Worm (Caenorhabditis elegans): ENCODE results near the gene T18D3.5.

T18D3.5 gene

DNA sequence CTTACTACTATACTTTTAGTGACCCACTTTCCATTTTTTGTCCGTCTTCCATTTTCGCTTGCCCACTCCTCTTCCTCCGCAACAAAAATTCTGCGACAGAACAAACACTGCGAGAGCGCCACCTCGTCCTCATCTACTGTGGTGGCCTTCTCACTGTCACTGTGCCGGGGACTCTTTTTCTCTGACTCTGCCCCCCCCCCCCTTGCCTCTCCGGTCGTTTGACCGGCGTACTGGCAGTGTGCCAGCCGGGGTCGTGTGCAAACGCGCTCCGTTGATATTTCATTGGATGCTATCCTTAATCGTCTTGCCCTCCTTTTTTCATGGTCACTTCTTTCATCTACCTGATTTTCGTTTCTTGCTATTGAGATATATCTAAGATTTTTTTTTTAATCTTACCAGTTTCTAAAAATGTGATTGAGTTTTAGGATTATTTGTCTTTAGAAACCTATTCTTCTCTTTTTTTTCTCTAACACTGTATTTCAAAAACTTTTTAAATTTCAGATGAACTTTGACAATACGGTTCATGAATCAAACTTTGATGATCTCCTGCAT lies 16.9 kb downstream of the T18D3.5 start, which contains the start of gene atf-6 (continued):
- peak; percentile 93 for TF ChIP-seq rbr-2 (tag; optimal IDR thresholded peaks at IDR 0.05)
- TF ChIP-seq ces-1 (GFP tag; optimal IDR thresholded peaks at IDR 0.05): no peak
- TF ChIP-seq R02D3.7 (tag; optimal IDR thresholded peaks at IDR 0.05): no peak
- TF ChIP-seq nhr-48 (tag; optimal IDR thresholded peaks at IDR 0.05): peak; percentile 56
- TF ChIP-seq tag-97 (GFP tag; IDR thresholded peaks at IDR 0.05): no peak
- no peak for TF ChIP-seq lin-15B (tag; optimal IDR thresholded peaks at IDR 0.05)
- no peak for TF ChIP-seq nhr-237 (tag; optimal IDR thresholded peaks at IDR 0.05)
- TF ChIP-seq F10B5.3 (tag; optimal IDR thresholded peaks at IDR 0.05): no peak
- TF ChIP-seq unc-130 (GFP tag; optimal IDR thresholded peaks at IDR 0.05): no peak
- peak in 1 of 2 experiments; percentile 79 for TF ChIP-seq hif-1 (tag; optimal IDR thresholded peaks at IDR 0.05)
- TF ChIP-seq spr-3 (GFP tag; optimal IDR thresholded peaks at IDR 0.05): no peak
- TF ChIP-seq Y5F2A.4 (GFP tag; optimal IDR thresholded peaks at IDR 0.05): no peak
- TF ChIP-seq nhr-102 (tag; optimal IDR thresholded peaks at IDR 0.05): peak; percentile 77
- TF ChIP-seq fos-1 (tag; optimal IDR thresholded peaks at IDR 0.05): no peak
- no peak for TF ChIP-seq F49E8.2 (tag; optimal IDR thresholded peaks at IDR 0.05; ENCODE audit: borderline replicate concordance)
- TF ChIP-seq php-3 (GFP tag; IDR thresholded peaks at IDR 0.05): no peak
- TF ChIP-seq mes-2 (tag; optimal IDR thresholded peaks at IDR 0.05; ENCODE audit: poor library complexity, severe bottlenecking): peak; percentile 85
- no peak for TF ChIP-seq sdz-12 (GFP tag; optimal IDR thresholded peaks at IDR 0.05)
- TF ChIP-seq egl-27 (tag; optimal IDR thresholded peaks at IDR 0.05): no peak
- TF ChIP-seq F37D6.2 (tag; optimal IDR thresholded peaks at IDR 0.05): peak; percentile 73
- TF ChIP-seq nhr-6 (tag; optimal IDR thresholded peaks at IDR 0.05): peak; percentile 83
- TF ChIP-seq madf-9 (GFP tag; conservative IDR thresholded peaks at IDR 0.05): 0 out of 2 replicates have a peak, but pooled peaks have one; percentile 33
- peak; percentile 77 for TF ChIP-seq mxl-3 (GFP tag; optimal IDR thresholded peaks at IDR 0.05)
- no peak for TF ChIP-seq duxl-1 (tag; optimal IDR thresholded peaks at IDR 0.05; ENCODE audit: poor library complexity)
- no peak for TF ChIP-seq ceh-28 (tag; optimal IDR thresholded peaks at IDR 0.05)
- no peak for TF ChIP-seq dmd-9 (GFP tag; IDR thresholded peaks at IDR 0.05)
- no peak for TF ChIP-seq lir-3 (tag; optimal IDR thresholded peaks at IDR 0.05)
- TF ChIP-seq nhr-111 (GFP tag; optimal IDR thresholded peaks at IDR 0.05): no peak
- no peak for TF ChIP-seq lin-1 (GFP tag; IDR thresholded peaks at IDR 0.05)
- peak; percentile 48 for TF ChIP-seq dpl-1 (GFP tag; optimal IDR thresholded peaks at IDR 0.05)
- peak; percentile 93 for TF ChIP-seq nhr-25 (tag; optimal IDR thresholded peaks at IDR 0.05; ENCODE audit: borderline replicate concordance, insufficient read depth)
- TF ChIP-seq D1046.2 (GFP tag; IDR thresholded peaks at IDR 0.05): no peak
- peak; percentile 15; the same call in 1 of the 2 replicates for TF ChIP-seq tra-1 (GFP tag; IDR thresholded peaks at IDR 0.05)
- TF ChIP-seq daf-19 (GFP tag; conservative IDR thresholded peaks at IDR 0.05): no peak
- peak; percentile 79 for TF ChIP-seq lin-13 (GFP tag; optimal IDR thresholded peaks at IDR 0.05)
- TF ChIP-seq dmd-6 (GFP tag; IDR thresholded peaks at IDR 0.05): peak; percentile 84
- TF ChIP-seq ceh-32 (tag; optimal IDR thresholded peaks at IDR 0.05; ENCODE audit: poor library complexity): no peak
- TF ChIP-seq nhr-42 (GFP tag; IDR thresholded peaks at IDR 0.05): peak; percentile 83; the same call in 1 of the 2 replicates
- TF ChIP-seq hlh-11 (tag; optimal IDR thresholded peaks at IDR 0.05): peak; percentile 91
- peak; percentile 17 for TF ChIP-seq zfp-2 (tag; optimal IDR thresholded peaks at IDR 0.05)
- TF ChIP-seq nhr-41 (GFP tag; IDR thresholded peaks at IDR 0.05): peak; percentile 73; the same call in 1 of the 2 replicates
- no peak for TF ChIP-seq daf-16 (GFP tag; optimal IDR thresholded peaks at IDR 0.05)
- peak; percentile 74 for TF ChIP-seq daf-16 (tag; optimal IDR thresholded peaks at IDR 0.05)
- no peak for TF ChIP-seq ztf-11 (tag; optimal IDR thresholded peaks at IDR 0.05)
- TF ChIP-seq ceh-44 (GFP tag; IDR thresholded peaks at IDR 0.05): no peak
- TF ChIP-seq hlh-30 (tag; optimal IDR thresholded peaks at IDR 0.05; ENCODE audit: insufficient read depth): peak; percentile 85
- TF ChIP-seq Y75B8A.6 (GFP tag; IDR thresholded peaks at IDR 0.05): no peak
- no peak for TF ChIP-seq skn-1 (tag; optimal IDR thresholded peaks at IDR 0.05)
- TF ChIP-seq attf-4 (tag; optimal IDR thresholded peaks at IDR 0.05): no peak
- TF ChIP-seq hmg-1.1 (GFP tag; IDR thresholded peaks at IDR 0.05): peak; percentile 95
